Fruit fly (Drosophila melanogaster): ENCODE data around the gene CG5001.

The CG5001 gene

dm6 chr2L:1217892-1218473, 32.4 kb downstream of the CG5001 start (continued):
- TF ChIP-seq lilli (GFP tag; optimal IDR thresholded peaks at IDR 0.05) (no peak), toy (GFP tag; IDR thresholded peaks at IDR 0.05) (no peak), CG34422 (GFP tag; IDR thresholded peaks at IDR 0.05) (no peak), CG12391 (tag; optimal IDR thresholded peaks at IDR 0.05) (peak; percentile 52), row (GFP tag; IDR thresholded peaks at IDR 0.05) (peak; percentile 82), Eip74EF (GFP tag; optimal IDR thresholded peaks at IDR 0.05) (no peak), unpg (GFP tag; optimal IDR thresholded peaks at IDR 0.05) (no peak), yki (optimal IDR thresholded peaks at IDR 0.05) (no peak), CG8089 (GFP tag; optimal IDR thresholded peaks at IDR 0.05) (no peak), NC2β (GFP tag; optimal IDR thresholded peaks at IDR 0.05) (no peak), Dbx (GFP tag; IDR thresholded peaks at IDR 0.05) (no peak), Chrac-16 (GFP tag; optimal IDR thresholded peaks at IDR 0.05) (no peak), CG10274 (GFP tag; optimal IDR thresholded peaks at IDR 0.05) (no peak), Fer2 (tag; optimal IDR thresholded peaks at IDR 0.05) (no peak), Bdp1 (GFP tag; optimal IDR thresholded peaks at IDR 0.05) (no peak), CG12219 (GFP tag; optimal IDR thresholded peaks at IDR 0.05) (no peak), disco-r (GFP tag; optimal IDR thresholded peaks at IDR 0.05) (no peak), al (GFP tag; IDR thresholded peaks at IDR 0.05) (no peak), Opbp (GFP tag; IDR thresholded peaks at IDR 0.05; ENCODE audit: partially characterized antibody) (no peak), CG9215 (GFP tag; IDR thresholded peaks at IDR 0.05) (no peak), slou (GFP tag; optimal IDR thresholded peaks at IDR 0.05) (no peak), Doc3 (GFP tag; IDR thresholded peaks at IDR 0.05; ENCODE audit: partially characterized antibody) (no peak), CG16779 (GFP tag; IDR thresholded peaks at IDR 0.05) (no peak), pan (optimal IDR thresholded peaks at IDR 0.05) (no peak), pan (GFP tag; optimal IDR thresholded peaks at IDR 0.05 in 1 of 2, IDR thresholded peaks at IDR 0.05 in 1 of 2) (no peak), CG7928 (GFP tag; optimal IDR thresholded peaks at IDR 0.05) (no peak), nau (GFP tag; optimal IDR thresholded peaks at IDR 0.05) (no peak), sna (GFP tag; IDR thresholded peaks at IDR 0.05; ENCODE audit: partially characterized antibody) (no peak), ftz-f1 (GFP tag; optimal IDR thresholded peaks at IDR 0.05) (no peak), Atf6 (GFP tag; IDR thresholded peaks at IDR 0.05) (peak; percentile 60; the same call in 1 of the 2 replicates), shn (GFP tag; optimal IDR thresholded peaks at IDR 0.05) (no peak), pros (GFP tag; optimal IDR thresholded peaks at IDR 0.05) (no peak), CG10979 (tag; optimal IDR thresholded peaks at IDR 0.05) (no peak), CG9932 (GFP tag; IDR thresholded peaks at IDR 0.05) (peak; percentile 24)

- no peak for TF ChIP-seq tin (GFP tag; optimal IDR thresholded peaks at IDR 0.05)
- TF ChIP-seq unc-4 (GFP tag; IDR thresholded peaks at IDR 0.05; ENCODE audit: partially characterized antibody) = no peak
- 0 out of 3 replicates have a peak, but pooled peaks have one; percentile 12 for TF ChIP-seq tgo (GFP tag; IDR thresholded peaks at IDR 0.05)
- no peak for TF ChIP-seq CG17361 (GFP tag; IDR thresholded peaks at IDR 0.05)
- TF ChIP-seq CG8478 (optimal IDR thresholded peaks at IDR 0.05) = no peak
- no peak for TF ChIP-seq Aef1 (GFP tag; IDR thresholded peaks at IDR 0.05)
- TF ChIP-seq CG2129 (GFP tag; IDR thresholded peaks at IDR 0.05; ENCODE audit: partially characterized antibody) = no peak
- TF ChIP-seq CG3163 (GFP tag; optimal IDR thresholded peaks at IDR 0.05) = no peak
- no peak for TF ChIP-seq croc (GFP tag; conservative IDR thresholded peaks at IDR 0.05)
- peak; percentile 82 for TF ChIP-seq ftz-f1 (GFP tag; optimal IDR thresholded peaks at IDR 0.05)
- no peak for TF ChIP-seq NFAT (GFP tag; IDR thresholded peaks at IDR 0.05)
- no peak for TF ChIP-seq ci (GFP tag; IDR thresholded peaks at IDR 0.05)
- TF ChIP-seq al (GFP tag; IDR thresholded peaks at IDR 0.05) = no peak
- no peak for TF ChIP-seq TFAM (GFP tag; optimal IDR thresholded peaks at IDR 0.05)
- peak; percentile 13 for TF ChIP-seq grn (GFP tag; optimal IDR thresholded peaks at IDR 0.05)
- TF ChIP-seq Hr78 (GFP tag; optimal IDR thresholded peaks at IDR 0.05) = peak in 1 of 2 experiments; percentile 40
- no peak for TF ChIP-seq Bteb2 (GFP tag; optimal IDR thresholded peaks at IDR 0.05)
- 0 out of 2 replicates have a peak, but pooled peaks have one; percentile 3 for TF ChIP-seq CG14014 (GFP tag; IDR thresholded peaks at IDR 0.05)
- TF ChIP-seq ranshi (GFP tag; IDR thresholded peaks at IDR 0.05) = no peak
- no peak for TF ChIP-seq ERR (GFP tag; optimal IDR thresholded peaks at IDR 0.05)
- TF ChIP-seq Pdp1 (GFP tag; optimal IDR thresholded peaks at IDR 0.05) = peak in 1 of 2 experiments; percentile 70
- no peak for TF ChIP-seq lilli (GFP tag; optimal IDR thresholded peaks at IDR 0.05)
Measured at dm6 chr2L:1218475-1218874, 32.9 kb downstream of the CG5001 start.

Data from whole organism, embryonic.